Worm (Caenorhabditis elegans) whole organism, L1 larva: Measurements from ENCODE around the gene M28.4.

Experiments used
- Y116A8C.19 ChIP-seq: sonication (generic microtip); optimal IDR thresholded peaks from 2 replicates; lab custom pipeline; 2016; ENCODE audit warnings: missing compliant biosample characterization, missing genetic modification characterization, borderline replicate concordance
- ama-1 ChIP-seq: fragments of 150-350 bp; optimal IDR thresholded peaks from 2 replicates; lab custom pipeline; 2014
- ceh-88 ChIP-seq: fragments of 200-800 bp; sonication (Bioruptor generic); IDR thresholded peaks from 2 replicates; pipeline ENCODE4 v1.3.6; 2022; ENCODE audit warnings: missing genetic modification characterization, missing compliant biosample characterization
- egl-27 ChIP-seq, 2 experiments: fragments of 150-350 bp in 1 of 2; sonication (generic microtip); optimal IDR thresholded peaks; 3 replicates each; lab custom pipeline; 2017 to 2018; ENCODE audit warnings: missing biosample characterization in 2 of 2, missing genetic modification characterization in 2 of 2, missing genetic modification reagents in 2 of 2
- lin-14 ChIP-seq: fragments of 200-800 bp; sonication (Bioruptor generic); optimal IDR thresholded peaks from 2 replicates; lab custom pipeline; 2018; ENCODE audit warnings: mild to moderate bottlenecking, missing genetic modification characterization, moderate library complexity, missing compliant biosample characterization
- lin-35 ChIP-seq, 2 experiments: fragments of 150-350 bp; optimal IDR thresholded peaks; 2 replicates each; lab custom pipeline; 2014; ENCODE audit warnings: missing biosample characterization in 2 of 2, missing genetic modification characterization in 2 of 2, missing genetic modification reagents in 2 of 2
- nhr-11 ChIP-seq: fragments of 150-350 bp; optimal IDR thresholded peaks from 2 replicates; lab custom pipeline; 2014; ENCODE audit warnings: missing biosample characterization, missing genetic modification characterization
- nhr-20 ChIP-seq: sonication (generic microtip); optimal IDR thresholded peaks from 2 replicates; lab custom pipeline; 2016; ENCODE audit warnings: mild to moderate bottlenecking, missing genetic modification characterization, missing compliant biosample characterization
- sptf-1 ChIP-seq: fragments of 150-350 bp; optimal IDR thresholded peaks from 2 replicates; lab custom pipeline; 2014; ENCODE audit warnings: missing biosample characterization, missing genetic modification characterization
- tbx-2 ChIP-seq: sonication (generic microtip); optimal IDR thresholded peaks from 2 replicates; lab custom pipeline; 2016; ENCODE audit warnings: missing genetic modification characterization, missing compliant biosample characterization
- unc-130 ChIP-seq: fragments of 150-350 bp; optimal IDR thresholded peaks from 2 replicates; lab custom pipeline; 2017; ENCODE audit warnings: missing biosample characterization, missing genetic modification characterization, inconsistent platforms
- unc-62 ChIP-seq: fragments of 150-350 bp; optimal IDR thresholded peaks from 2 replicates; lab custom pipeline; 2014; ENCODE audit warnings: missing biosample characterization, missing genetic modification reagents, missing genetic modification characterization
- xbp-1 ChIP-seq: sonication (generic microtip); optimal IDR thresholded peaks from 2 replicates; lab custom pipeline; 2016; ENCODE audit warnings: missing genetic modification characterization, missing compliant biosample characterization

DNA sequence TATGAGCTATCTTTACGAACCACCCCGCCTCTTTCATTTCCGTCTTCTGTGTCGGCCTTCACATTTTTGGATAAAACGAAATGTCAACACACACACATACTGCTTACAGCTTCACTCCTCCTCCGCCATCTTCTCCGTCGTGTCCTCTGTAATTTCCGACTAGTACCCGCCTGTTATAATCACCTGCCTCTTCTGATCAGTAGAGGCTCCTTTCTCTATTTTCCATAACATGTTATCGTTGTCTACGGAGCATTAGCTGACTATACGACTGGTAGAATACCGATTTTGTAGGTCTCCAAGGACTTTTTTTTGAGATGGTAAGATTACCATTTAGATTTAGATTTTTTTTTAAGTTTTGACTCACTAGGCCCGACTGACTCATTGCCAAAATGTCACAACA lies 41.5 kb downstream of the M28.4 start:
- TF ChIP-seq ama-1 (lab: Kevin White, UChicago): no peak
- TF ChIP-seq lin-35 (GFP tag; optimal IDR thresholded peaks at IDR 0.05; lab: Kevin White, UChicago): no peak
- TF ChIP-seq ceh-88 (GFP tag; lab: Robert Waterston, UW): no peak
- no peak for TF ChIP-seq sptf-1 (tag; lab: Kevin White, UChicago)
- no peak for TF ChIP-seq Y116A8C.19 (tag; lab: Kevin White, UChicago)
- TF ChIP-seq nhr-11 (tag; lab: Kevin White, UChicago): no peak
- no peak for TF ChIP-seq unc-62
- TF ChIP-seq tbx-2 (tag; lab: Kevin White, UChicago): no peak
- no peak for TF ChIP-seq egl-27 (tag; optimal IDR thresholded peaks at IDR 0.05; lab: Kevin White, UChicago)
- no peak for TF ChIP-seq lin-14 (GFP tag; lab: Kevin White, UChicago)
- TF ChIP-seq unc-130 (tag; lab: Kevin White, UChicago): no peak
- TF ChIP-seq xbp-1: no peak
- no peak for TF ChIP-seq nhr-20 (tag; lab: Kevin White, UChicago)
